Fruit fly (Drosophila melanogaster): Measurements from ENCODE around the gene CG6693.

Gene CG6693

dm6 chr3R:11257537-11257936 is 36.1 kb upstream of the CG6693 start:
- TF ChIP-seq Pif1B (GFP tag; optimal IDR thresholded peaks at IDR 0.05), result no peak
- TF ChIP-seq CG32121 (GFP tag; IDR thresholded peaks at IDR 0.05), result no peak
- TF ChIP-seq Ets98B (GFP tag; IDR thresholded peaks at IDR 0.05), result no peak
- no peak for TF ChIP-seq CG12605 (GFP tag; IDR thresholded peaks at IDR 0.05)
- TF ChIP-seq rn (GFP tag; IDR thresholded peaks at IDR 0.05), result no peak
- no peak for TF ChIP-seq CG8301 (tag; optimal IDR thresholded peaks at IDR 0.05)
- TF ChIP-seq CG8159 (tag; optimal IDR thresholded peaks at IDR 0.05), result no peak
- no peak for TF ChIP-seq CG14655 (GFP tag; optimal IDR thresholded peaks at IDR 0.05)
- TF ChIP-seq D1 (tag; optimal IDR thresholded peaks at IDR 0.05), result no peak
- TF ChIP-seq CG34367 (tag; optimal IDR thresholded peaks at IDR 0.05), result no peak
- TF ChIP-seq CG17806 (tag; optimal IDR thresholded peaks at IDR 0.05), result no peak
- TF ChIP-seq fd96Ca (GFP tag; IDR thresholded peaks at IDR 0.05), result no peak
- TF ChIP-seq EcR (GFP tag; optimal IDR thresholded peaks at IDR 0.05), result no peak
- TF ChIP-seq Pif1A (GFP tag; optimal IDR thresholded peaks at IDR 0.05), result no peak
- TF ChIP-seq CG4496 (GFP tag; IDR thresholded peaks at IDR 0.05), result no peak
- no peak for TF ChIP-seq CG15710 (tag; optimal IDR thresholded peaks at IDR 0.05)
- TF ChIP-seq CG10348 (GFP tag; IDR thresholded peaks at IDR 0.05), result no peak
- no peak for TF ChIP-seq CG9948 (tag; optimal IDR thresholded peaks at IDR 0.05)
- TF ChIP-seq gl (tag; optimal IDR thresholded peaks at IDR 0.05), result no peak
- no peak for TF ChIP-seq Snoo (tag; optimal IDR thresholded peaks at IDR 0.05)

- TF ChIP-seq CG34367 (tag; optimal IDR thresholded peaks at IDR 0.05) (no peak), fd96Ca (GFP tag; IDR thresholded peaks at IDR 0.05) (no peak), CG10348 (GFP tag; IDR thresholded peaks at IDR 0.05) (no peak), CG14655 (GFP tag; optimal IDR thresholded peaks at IDR 0.05) (no peak), Ets98B (GFP tag; IDR thresholded peaks at IDR 0.05) (no peak), CG15710 (tag; optimal IDR thresholded peaks at IDR 0.05) (no peak), D1 (tag; optimal IDR thresholded peaks at IDR 0.05) (no peak), CG9948 (tag; optimal IDR thresholded peaks at IDR 0.05) (no peak), CG8301 (tag; optimal IDR thresholded peaks at IDR 0.05) (no peak), rn (GFP tag; IDR thresholded peaks at IDR 0.05) (no peak), Pif1B (GFP tag; optimal IDR thresholded peaks at IDR 0.05) (no peak), gl (tag; optimal IDR thresholded peaks at IDR 0.05) (no peak), CG12605 (GFP tag; IDR thresholded peaks at IDR 0.05) (no peak), CG4496 (GFP tag; IDR thresholded peaks at IDR 0.05) (no peak)
These were observed 33.0 kb upstream of the CG6693 start for dm6 chr3R:11254382-11254953.

DNA sequence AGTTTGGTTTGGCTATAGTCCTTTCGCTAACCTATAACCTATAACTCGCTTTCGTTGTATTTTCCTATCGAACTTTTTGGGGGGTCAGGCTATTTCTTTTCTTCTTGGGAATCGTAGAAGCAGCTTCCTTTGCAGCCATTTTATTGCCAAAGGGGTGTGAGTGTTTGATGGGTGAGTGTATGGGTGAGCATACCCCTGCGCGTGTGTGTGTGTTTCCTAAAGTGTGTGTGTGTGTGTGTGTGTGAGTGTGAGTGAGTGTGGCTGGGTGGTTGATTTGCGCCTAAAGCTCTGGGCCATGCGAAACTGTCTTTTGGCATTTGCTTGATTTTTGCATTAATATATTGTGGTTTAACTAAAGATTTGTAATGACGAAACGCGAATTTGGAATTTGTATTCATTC is 32.3 kb upstream of the CG6693 start:
- TF ChIP-seq CG14655 (GFP tag; optimal IDR thresholded peaks at IDR 0.05), result no peak
- no peak for TF ChIP-seq CG10348 (GFP tag; IDR thresholded peaks at IDR 0.05)
- TF ChIP-seq CG15710 (tag; optimal IDR thresholded peaks at IDR 0.05), result no peak
- no peak for TF ChIP-seq rn (GFP tag; IDR thresholded peaks at IDR 0.05)
- no peak for TF ChIP-seq Pif1B (GFP tag; optimal IDR thresholded peaks at IDR 0.05)
- no peak for TF ChIP-seq EcR (GFP tag; optimal IDR thresholded peaks at IDR 0.05)
- TF ChIP-seq Ets98B (GFP tag; IDR thresholded peaks at IDR 0.05), result no peak
- no peak for TF ChIP-seq CG32121 (GFP tag; IDR thresholded peaks at IDR 0.05)
- TF ChIP-seq CG13204 (GFP tag; optimal IDR thresholded peaks at IDR 0.05), result no peak
- no peak for TF ChIP-seq CG34367 (tag; optimal IDR thresholded peaks at IDR 0.05)
- TF ChIP-seq CG9948 (tag; optimal IDR thresholded peaks at IDR 0.05), result no peak
- TF ChIP-seq CG4496 (GFP tag; IDR thresholded peaks at IDR 0.05), result no peak
- no peak for TF ChIP-seq Snoo (tag; optimal IDR thresholded peaks at IDR 0.05)
- TF ChIP-seq gl (tag; optimal IDR thresholded peaks at IDR 0.05), result no peak
- no peak for TF ChIP-seq CG12605 (GFP tag; IDR thresholded peaks at IDR 0.05)
- no peak for TF ChIP-seq CG17806 (tag; optimal IDR thresholded peaks at IDR 0.05)
- TF ChIP-seq fd96Ca (GFP tag; IDR thresholded peaks at IDR 0.05), result no peak
- no peak for TF ChIP-seq D1 (tag; optimal IDR thresholded peaks at IDR 0.05)
- no peak for TF ChIP-seq Pif1A (GFP tag; optimal IDR thresholded peaks at IDR 0.05)

dm6 chr3R:11246865-11247264 is 25.4 kb upstream of the CG6693 start:
- TF ChIP-seq CG10348 (GFP tag; IDR thresholded peaks at IDR 0.05), result no peak
- TF ChIP-seq Ets98B (GFP tag; IDR thresholded peaks at IDR 0.05), result no peak
- TF ChIP-seq CG8301 (tag; optimal IDR thresholded peaks at IDR 0.05), result no peak
- TF ChIP-seq CG8159 (tag; optimal IDR thresholded peaks at IDR 0.05), result no peak

DNA sequence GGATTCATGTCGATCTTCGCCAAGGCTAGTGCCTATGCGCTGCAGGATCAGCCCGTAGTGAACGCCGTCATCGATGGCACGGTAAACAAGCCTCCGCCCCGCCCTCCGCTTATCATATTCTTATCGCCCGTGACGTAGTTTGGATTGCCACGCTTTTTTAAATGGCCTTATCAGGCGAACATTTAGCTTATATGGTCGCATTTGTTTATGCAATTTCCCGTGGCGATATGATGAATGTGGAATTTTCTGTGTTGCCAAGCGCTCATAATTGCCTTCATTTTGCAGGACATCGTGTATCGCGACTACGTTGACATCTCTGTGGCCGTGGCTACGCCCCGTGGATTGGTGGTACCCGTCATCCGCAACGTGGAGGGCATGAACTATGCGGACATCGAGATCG is 24.4 kb upstream of the CG6693 start:
- TF ChIP-seq CG4496 (GFP tag; IDR thresholded peaks at IDR 0.05) (no peak), CG32121 (GFP tag; IDR thresholded peaks at IDR 0.05) (no peak), Ets98B (GFP tag; IDR thresholded peaks at IDR 0.05) (no peak), Pif1A (GFP tag; optimal IDR thresholded peaks at IDR 0.05) (no peak), CG9948 (tag; optimal IDR thresholded peaks at IDR 0.05) (no peak), CG17806 (tag; optimal IDR thresholded peaks at IDR 0.05) (no peak), D1 (tag; optimal IDR thresholded peaks at IDR 0.05) (no peak), CG12605 (GFP tag; IDR thresholded peaks at IDR 0.05) (no peak), CG8159 (tag; optimal IDR thresholded peaks at IDR 0.05) (no peak), CG8301 (tag; optimal IDR thresholded peaks at IDR 0.05) (no peak), Snoo (tag; optimal IDR thresholded peaks at IDR 0.05) (no peak), CG34367 (tag; optimal IDR thresholded peaks at IDR 0.05) (no peak), CG15710 (tag; optimal IDR thresholded peaks at IDR 0.05) (no peak), rn (GFP tag; IDR thresholded peaks at IDR 0.05) (no peak), gl (tag; optimal IDR thresholded peaks at IDR 0.05) (no peak), Pif1B (GFP tag; optimal IDR thresholded peaks at IDR 0.05) (no peak), CG10348 (GFP tag; IDR thresholded peaks at IDR 0.05) (no peak), CG13204 (GFP tag; optimal IDR thresholded peaks at IDR 0.05) (no peak), fd96Ca (GFP tag; IDR thresholded peaks at IDR 0.05) (no peak)

All from whole organism, pupa.